Worm (Caenorhabditis elegans) whole organism, L3 larva: Measurements from ENCODE around the gene C33F10.1.

Experiments
- fos-1 ChIP-seq: fragments of 150-350 bp; optimal IDR thresholded peaks from 2 replicates; lab custom pipeline; 2014; ENCODE audit warnings: missing biosample characterization, missing genetic modification characterization
- nhr-12 ChIP-seq: fragments of 150-350 bp; optimal IDR thresholded peaks from 2 replicates; lab custom pipeline; 2014; ENCODE audit warnings: missing biosample characterization, missing genetic modification characterization
- nhr-237 ChIP-seq: fragments of 150-350 bp; optimal IDR thresholded peaks from 2 replicates; lab custom pipeline; 2014; ENCODE audit warnings: missing biosample characterization, missing genetic modification characterization

ce11 chrII:4884403-4884802 lies 49.6 kb downstream of the C33F10.1 start:
- TF ChIP-seq nhr-12 (tag; lab: Kevin White, UChicago) (no peak), nhr-237 (tag; lab: Kevin White, UChicago) (no peak), fos-1 (no peak)
